Worm (Caenorhabditis elegans) whole organism, L1 larva: ENCODE results near the gene ttr-8.

Source experiments
- irx-1 ChIP-seq: sonication (generic microtip); optimal IDR thresholded peaks from 2 replicates; lab custom pipeline; 2016; ENCODE audit warnings: missing genetic modification characterization, missing compliant biosample characterization
- lin-35 ChIP-seq, 2 experiments: fragments of 150-350 bp; optimal IDR thresholded peaks; 2 replicates each; lab custom pipeline; 2014; ENCODE audit warnings: missing biosample characterization in 2 of 2, missing genetic modification characterization in 2 of 2, missing genetic modification reagents in 2 of 2
- lin-39 ChIP-seq: fragments of 150-350 bp; optimal IDR thresholded peaks from 2 replicates; lab custom pipeline; 2014; ENCODE audit warnings: missing biosample characterization, missing genetic modification reagents, missing genetic modification characterization
- mep-1 ChIP-seq: fragments of 150-350 bp; optimal IDR thresholded peaks from 2 replicates; lab custom pipeline; 2014; ENCODE audit warnings: missing biosample characterization, missing genetic modification characterization
- nhr-11 ChIP-seq: fragments of 150-350 bp; optimal IDR thresholded peaks from 2 replicates; lab custom pipeline; 2014; ENCODE audit warnings: missing biosample characterization, missing genetic modification characterization
- nhr-12 ChIP-seq: sonication (generic microtip); optimal IDR thresholded peaks from 2 replicates; lab custom pipeline; 2017; ENCODE audit warnings: missing biosample characterization, missing genetic modification characterization
- nhr-20 ChIP-seq: sonication (generic microtip); optimal IDR thresholded peaks from 2 replicates; lab custom pipeline; 2016; ENCODE audit warnings: mild to moderate bottlenecking, missing genetic modification characterization, missing compliant biosample characterization
- nhr-237 ChIP-seq: fragments of 150-350 bp; optimal IDR thresholded peaks from 2 replicates; lab custom pipeline; 2014; ENCODE audit warnings: missing biosample characterization, missing genetic modification characterization
- nhr-76 ChIP-seq: sonication (generic microtip); optimal IDR thresholded peaks from 2 replicates; lab custom pipeline; 2017; ENCODE audit warnings: missing biosample characterization, missing genetic modification characterization
- nhr-77 ChIP-seq: fragments of 150-350 bp; optimal IDR thresholded peaks from 2 replicates; lab custom pipeline; 2014; ENCODE audit warnings: missing biosample characterization, missing genetic modification characterization
- snu-23 ChIP-seq: sonication (generic microtip); optimal IDR thresholded peaks from 2 replicates; lab custom pipeline; 2016; ENCODE audit warnings: missing genetic modification characterization, missing compliant biosample characterization
- unc-62 ChIP-seq: fragments of 150-350 bp; optimal IDR thresholded peaks from 2 replicates; lab custom pipeline; 2014; ENCODE audit warnings: missing biosample characterization, missing genetic modification reagents, missing genetic modification characterization
- zag-1 ChIP-seq: fragments of 150-350 bp; optimal IDR thresholded peaks from 2 replicates; lab custom pipeline; 2014; ENCODE audit warnings: missing biosample characterization, missing genetic modification characterization

ce11 chrIII:7608223-7608622 is 43.1 kb upstream of the ttr-8 start, which contains the start of gene T04A6.3:
- no peak for TF ChIP-seq unc-62 (GFP tag; lab: Kevin White, UChicago)
- TF ChIP-seq nhr-20: no peak
- no peak for TF ChIP-seq nhr-12
- no peak for TF ChIP-seq nhr-76 (tag; lab: Kevin White, UChicago)
- TF ChIP-seq mep-1 (tag; lab: Kevin White, UChicago): no peak
- no peak for TF ChIP-seq lin-39
- TF ChIP-seq nhr-77 (tag; lab: Kevin White, UChicago): no peak
- no peak for TF ChIP-seq zag-1
- TF ChIP-seq lin-35 (GFP tag; optimal IDR thresholded peaks at IDR 0.05; lab: Kevin White, UChicago): no peak
- no peak for TF ChIP-seq nhr-11
- no peak for TF ChIP-seq snu-23 (GFP tag; lab: Kevin White, UChicago)
- no peak for TF ChIP-seq irx-1 (tag; lab: Kevin White, UChicago)
- TF ChIP-seq nhr-237 (tag; lab: Kevin White, UChicago): no peak
